Fruit fly (Drosophila melanogaster) whole organism, wandering third instar larva: ENCODE measurements around the gene Ost48.

Experiments used
- Abd-B ChIP-seq: fragments of >200 bp; optimal IDR thresholded peaks from 2 replicates; lab custom pipeline; 2017; ENCODE audit warnings: missing biosample characterization, missing genetic modification characterization
- CG32264 ChIP-seq: fragments of 200-800 bp; sonication (Bioruptor generic); optimal IDR thresholded peaks from 2 replicates; lab custom pipeline; 2016; ENCODE audit warnings: missing biosample characterization, missing genetic modification characterization
- CG9705 ChIP-seq: fragments of 200-800 bp; sonication (Bioruptor generic); optimal IDR thresholded peaks from 2 replicates; lab custom pipeline; 2018; ENCODE audit warnings: missing biosample characterization, mild to moderate bottlenecking, missing genetic modification characterization
- CrebA ChIP-seq: fragments of 200-800 bp; sonication (Bioruptor generic); optimal IDR thresholded peaks from 2 replicates; lab custom pipeline; 2016; ENCODE audit warnings: missing biosample characterization, mild to moderate bottlenecking, missing genetic modification characterization, borderline replicate concordance
- Dfd ChIP-seq: fragments of >200 bp; optimal IDR thresholded peaks from 2 replicates; lab custom pipeline; 2017; ENCODE audit warnings: missing biosample characterization, missing genetic modification characterization
- Dif ChIP-seq: fragments of 200-275, 200-300 bp; sonication (Bioruptor generic); optimal IDR thresholded peaks from 2 replicates; lab custom pipeline; 2018; ENCODE audit warnings: missing biosample characterization, missing genetic modification characterization; ENCODE audit not compliant: partially characterized antibody
- GATAd ChIP-seq: sonication (Bioruptor generic); optimal IDR thresholded peaks from 2 replicates; lab custom pipeline; 2016; ENCODE audit warnings: missing biosample characterization, missing genetic modification characterization
- HLH106 ChIP-seq: fragments of 200-800 bp; optimal IDR thresholded peaks from 3 replicates; lab custom pipeline; 2019; ENCODE audit warnings: missing biosample characterization, mild to moderate bottlenecking, missing genetic modification characterization, moderate library complexity
- Hnf4 ChIP-seq: fragments of 200-800 bp; sonication (Bioruptor generic); optimal IDR thresholded peaks from 2 replicates; lab custom pipeline; 2016; ENCODE audit warnings: missing biosample characterization, mild to moderate bottlenecking, missing genetic modification characterization
- Hr78 ChIP-seq: fragments of >200 bp; optimal IDR thresholded peaks from 2 replicates; lab custom pipeline; 2017; ENCODE audit warnings: missing biosample characterization, missing genetic modification characterization
- Hr83 ChIP-seq: fragments of 200-300 bp; sonication (Bioruptor generic); optimal IDR thresholded peaks from 2 replicates; lab custom pipeline; 2016; ENCODE audit warnings: missing biosample characterization, mild to moderate bottlenecking, missing genetic modification characterization, moderate library complexity; ENCODE audit not compliant: poor library complexity, severe bottlenecking
- Jra ChIP-seq: sonication (Bioruptor generic); optimal IDR thresholded peaks from 2 replicates; lab custom pipeline; 2016; ENCODE audit warnings: missing biosample characterization, missing genetic modification characterization
- Mio ChIP-seq: sonication (Bioruptor generic); optimal IDR thresholded peaks from 2 replicates; lab custom pipeline; 2016; ENCODE audit warnings: missing biosample characterization, missing genetic modification characterization
- Myc ChIP-seq: fragments of >200 bp; optimal IDR thresholded peaks from 2 replicates; lab custom pipeline; 2017
- N ChIP-seq: fragments of >200 bp; optimal IDR thresholded peaks from 2 replicates; lab custom pipeline; 2018; ENCODE audit warnings: missing biosample characterization, missing external identifiers, missing genetic modification characterization
- OdsH ChIP-seq: fragments of 200-800 bp; sonication (Bioruptor generic); optimal IDR thresholded peaks from 2 replicates; lab custom pipeline; 2016; ENCODE audit warnings: missing biosample characterization, mild to moderate bottlenecking, missing genetic modification characterization
- Rel ChIP-seq, 2 experiments: fragments of 200-800 bp; sonication (Bioruptor generic) in 1 of 2; optimal IDR thresholded peaks; 2 replicates in 1 of 2; 3 replicates in 1 of 2; lab custom pipeline; 2016 to 2019; ENCODE audit warnings: mild to moderate bottlenecking in 2 of 2, missing biosample characterization in 2 of 2, missing genetic modification characterization in 2 of 2, moderate library complexity in 1 of 2
- Sp1 ChIP-seq: fragments of 200-800 bp; sonication (Bioruptor generic); optimal IDR thresholded peaks from 3 replicates; lab custom pipeline; 2019; ENCODE audit warnings: missing biosample characterization, mild to moderate bottlenecking, missing genetic modification characterization, moderate library complexity
- Vsx2 ChIP-seq: fragments of 200-300, 225-300 bp; sonication (Bioruptor generic); optimal IDR thresholded peaks from 2 replicates; lab custom pipeline; 2018; ENCODE audit warnings: missing biosample characterization, missing genetic modification characterization; ENCODE audit not compliant: partially characterized antibody
- br ChIP-seq: fragments of 200-800 bp; sonication (Bioruptor generic); optimal IDR thresholded peaks from 2 replicates; lab custom pipeline; 2016; ENCODE audit warnings: missing biosample characterization, missing genetic modification characterization
- brk ChIP-seq: fragments of 200-800 bp; sonication (Bioruptor generic); optimal IDR thresholded peaks from 2 replicates; lab custom pipeline; 2016; ENCODE audit warnings: missing biosample characterization, mild to moderate bottlenecking, missing genetic modification characterization
- dl ChIP-seq, 2 experiments: fragments of 175-275, 200-275 bp in 1 of 2; fragments of 200-275 bp in 1 of 2; sonication (Bioruptor generic); optimal IDR thresholded peaks; lab custom pipeline; 2018; ENCODE audit warnings: mild to moderate bottlenecking in 2 of 2, missing biosample characterization in 2 of 2, missing genetic modification characterization in 2 of 2, moderate library complexity in 2 of 2; ENCODE audit not compliant: partially characterized antibody in 2 of 2, insufficient read depth in 1 of 2
- dmrt93B ChIP-seq: fragments of 200-800 bp; sonication (Bioruptor generic); optimal IDR thresholded peaks from 2 replicates; lab custom pipeline; 2018; ENCODE audit warnings: missing biosample characterization, mild to moderate bottlenecking, missing genetic modification characterization
- dsf ChIP-seq: sonication (Bioruptor generic); optimal IDR thresholded peaks from 2 replicates; lab custom pipeline; 2016; ENCODE audit warnings: missing biosample characterization, missing genetic modification characterization, borderline replicate concordance
- ey ChIP-seq: fragments of 200-800 bp; sonication (Bioruptor generic); optimal IDR thresholded peaks from 2 replicates; lab custom pipeline; 2016; ENCODE audit warnings: missing biosample characterization, missing genetic modification characterization
- foxo ChIP-seq, 2 experiments: fragments of 200-800 bp; sonication (Bioruptor generic); optimal IDR thresholded peaks; 2 replicates in 1 of 2; 3 replicates in 1 of 2; lab custom pipeline; 2016 to 2017; ENCODE audit warnings: missing biosample characterization in 2 of 2, missing genetic modification characterization in 2 of 2
- fru ChIP-seq: fragments of 200-800 bp; sonication (Bioruptor generic); optimal IDR thresholded peaks from 3 replicates; lab custom pipeline; 2016; ENCODE audit warnings: missing biosample characterization, mild to moderate bottlenecking, missing genetic modification characterization
- h ChIP-seq: fragments of 200-800 bp; sonication (Bioruptor generic); optimal IDR thresholded peaks from 3 replicates; lab custom pipeline; 2016; ENCODE audit warnings: missing biosample characterization, mild to moderate bottlenecking, missing genetic modification characterization
- jim ChIP-seq: fragments of 175-275, 200-325 bp; sonication (Bioruptor generic); optimal IDR thresholded peaks from 2 replicates; lab custom pipeline; 2016; ENCODE audit warnings: missing biosample characterization, mild to moderate bottlenecking, missing genetic modification characterization
- lola ChIP-seq: fragments of >200 bp; optimal IDR thresholded peaks from 2 replicates; lab custom pipeline; 2017; ENCODE audit warnings: missing biosample characterization, missing genetic modification characterization
- pan ChIP-seq: fragments of >200 bp; optimal IDR thresholded peaks from 2 replicates; lab custom pipeline; 2017
- psq ChIP-seq: fragments of 200-800 bp; sonication (Bioruptor generic); optimal IDR thresholded peaks from 3 replicates; lab custom pipeline; 2017; ENCODE audit warnings: missing biosample characterization, mild to moderate bottlenecking, missing genetic modification characterization, moderate library complexity
- rgr ChIP-seq: fragments of 200-800 bp; sonication (Bioruptor generic); optimal IDR thresholded peaks from 3 replicates; lab custom pipeline; 2016; ENCODE audit warnings: missing biosample characterization, mild to moderate bottlenecking, missing genetic modification characterization
- sage ChIP-seq: fragments of 200-800 bp; sonication (Bioruptor generic); optimal IDR thresholded peaks from 2 replicates; lab custom pipeline; 2016; ENCODE audit warnings: missing biosample characterization, mild to moderate bottlenecking, missing genetic modification characterization
- sv ChIP-seq: fragments of 200-800 bp; sonication (Bioruptor generic); optimal IDR thresholded peaks from 3 replicates; lab custom pipeline; 2016; ENCODE audit warnings: missing biosample characterization, missing genetic modification characterization
- tai ChIP-seq: sonication (Bioruptor generic); optimal IDR thresholded peaks from 2 replicates; lab custom pipeline; 2016; ENCODE audit warnings: missing biosample characterization, missing genetic modification characterization
- usp ChIP-seq: fragments of >200 bp; optimal IDR thresholded peaks from 2 replicates; lab custom pipeline; 2017; ENCODE audit warnings: missing biosample characterization, missing genetic modification characterization
- woc ChIP-seq: sonication (Bioruptor generic); optimal IDR thresholded peaks from 2 replicates; lab custom pipeline; 2016; ENCODE audit warnings: missing biosample characterization, mild to moderate bottlenecking, missing genetic modification characterization

Gene Ost48

DNA sequence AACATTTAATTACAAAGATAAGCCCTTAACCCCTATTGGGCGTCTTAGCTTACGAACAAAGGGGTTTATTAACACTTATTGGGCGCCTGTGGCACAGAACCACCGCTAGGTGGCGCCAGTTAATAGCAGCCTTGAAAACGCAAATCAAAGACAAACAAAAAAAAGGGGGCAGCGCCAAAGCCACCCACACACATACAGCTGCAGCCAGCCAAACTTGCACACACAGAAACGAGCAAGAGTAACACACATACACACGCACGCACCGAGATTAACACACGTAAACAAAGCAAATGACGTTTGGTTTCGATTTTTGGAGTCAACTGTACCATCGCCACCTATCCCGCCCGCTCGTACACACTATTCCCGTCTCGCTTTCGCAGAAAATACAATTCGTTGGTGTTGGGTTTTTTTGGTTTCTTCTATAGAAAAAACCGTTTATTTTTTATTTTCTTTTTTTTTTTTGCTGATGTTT lies 6.2 kb downstream of the Ost48 start:
- no peak for TF ChIP-seq CG9705 (GFP tag; lab: Kevin White, UChicago)
- TF ChIP-seq Hr78, result no peak
- no peak for TF ChIP-seq sage (GFP tag; lab: Kevin White, UChicago)
- TF ChIP-seq sv (GFP tag; lab: Kevin White, UChicago), result peak; percentile 24
- no peak for TF ChIP-seq GATAd
- TF ChIP-seq tai (GFP tag; lab: Kevin White, UChicago), result no peak
- TF ChIP-seq pan (lab: Kevin White, UChicago), result no peak
- no peak for TF ChIP-seq Dfd (GFP tag; lab: Kevin White, UChicago)
- TF ChIP-seq Vsx2 (GFP tag; lab: Kevin White, UChicago), result no peak
- TF ChIP-seq h (GFP tag; lab: Kevin White, UChicago), result peak; percentile 61
- TF ChIP-seq ey, result peak; percentile 9
- no peak for TF ChIP-seq Abd-B
- peak; percentile 84 for TF ChIP-seq Hr83
- TF ChIP-seq Sp1 (GFP tag; lab: Kevin White, UChicago), result peak; percentile 51
- peak; percentile 42 for TF ChIP-seq Rel (GFP tag; optimal IDR thresholded peaks at IDR 0.05; lab: Kevin White, UChicago)
- TF ChIP-seq Rel (tag; optimal IDR thresholded peaks at IDR 0.05; lab: Kevin White, UChicago), result peak; percentile 69
- TF ChIP-seq Jra, result peak; percentile 47
- TF ChIP-seq N (GFP tag; lab: Kevin White, UChicago), result peak; percentile 65
- TF ChIP-seq jim, result peak; percentile 88
- TF ChIP-seq foxo (GFP tag; optimal IDR thresholded peaks at IDR 0.05; lab: Kevin White, UChicago), result peak in 1 of 2 experiments; percentile 54
- peak; percentile 48 for TF ChIP-seq woc (GFP tag; lab: Kevin White, UChicago)
- TF ChIP-seq Mio, result no peak
- no peak for TF ChIP-seq Dif (GFP tag; lab: Kevin White, UChicago)
- TF ChIP-seq CG32264 (GFP tag; lab: Kevin White, UChicago), result no peak
- no peak for TF ChIP-seq CrebA (GFP tag; lab: Kevin White, UChicago)
- no peak for TF ChIP-seq Hnf4 (GFP tag; lab: Kevin White, UChicago)
- TF ChIP-seq dl (GFP tag; optimal IDR thresholded peaks at IDR 0.05; lab: Kevin White, UChicago; ENCODE audit: insufficient read depth in 1 of 2, partially characterized antibody in 2 of 2), result peak in 1 of 2 experiments; percentile 41
- TF ChIP-seq dmrt93B, result no peak
- peak; percentile 41 for TF ChIP-seq psq (GFP tag; lab: Kevin White, UChicago)
- peak; percentile 65 for TF ChIP-seq fru (GFP tag; lab: Kevin White, UChicago)
- TF ChIP-seq dsf (GFP tag; lab: Kevin White, UChicago), result no peak
- no peak for TF ChIP-seq Myc (lab: Kevin White, UChicago)
- no peak for TF ChIP-seq OdsH (GFP tag; lab: Kevin White, UChicago)
- no peak for TF ChIP-seq usp
- TF ChIP-seq HLH106, result peak; percentile 42
- TF ChIP-seq brk (GFP tag; lab: Kevin White, UChicago), result no peak
- TF ChIP-seq br, result no peak
- no peak for TF ChIP-seq lola (GFP tag; lab: Kevin White, UChicago)
- peak; percentile 52 for TF ChIP-seq rgr (GFP tag; lab: Kevin White, UChicago)

DNA sequence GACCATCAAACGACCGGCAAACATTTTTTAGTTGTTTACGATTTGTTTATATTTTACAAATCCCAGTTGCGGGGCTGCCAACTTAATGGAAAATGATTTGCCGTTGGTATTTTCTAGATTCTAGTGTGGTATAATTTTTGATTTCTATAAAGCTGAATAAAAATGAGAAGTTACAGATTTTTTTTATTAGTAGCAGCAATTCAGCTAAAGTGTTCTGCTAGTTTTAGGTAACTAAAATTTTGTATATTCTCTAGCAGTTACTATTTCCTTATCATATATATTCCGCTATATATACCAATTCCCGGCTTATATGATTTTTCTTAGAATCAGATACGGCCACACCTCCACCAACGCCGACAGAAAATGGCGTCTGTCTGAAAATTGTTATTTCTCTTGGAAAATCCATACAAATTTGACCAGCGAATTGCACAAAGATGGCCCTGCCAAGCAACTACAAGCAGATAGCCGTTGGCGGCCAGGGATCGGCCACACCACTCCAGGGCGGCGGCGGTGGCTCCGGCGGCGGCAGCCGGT lies 9.3 kb downstream of the Ost48 start, which contains the start of the genes fh and Bap111:
Gene fh, minus strand, starts transcription at position 83 of the 534 bp plus-strand sequence.
Gene Bap111, plus strand, starts transcription at position 321 of the 534 bp plus-strand sequence.
- TF ChIP-seq h (GFP tag; lab: Kevin White, UChicago) (peak; percentile 6), Myc (lab: Kevin White, UChicago) (peak; percentile 13), Hr83 (no peak), Dfd (GFP tag; lab: Kevin White, UChicago) (peak; percentile 48)
- TF ChIP-seq, all 38 proteins: peak for 3
